Fruit fly (Drosophila melanogaster): Measurements from ENCODE around the gene eIF3e.

Gene eIF3e

dm6 chr3L:16808139-16808538, 21.4 kb upstream of the eIF3e start (continued):
- TF ChIP-seq run (tag; optimal IDR thresholded peaks at IDR 0.05): no peak
- no peak for TF ChIP-seq trh (GFP tag; optimal IDR thresholded peaks at IDR 0.05)
- TF ChIP-seq Jarid2 (GFP tag; optimal IDR thresholded peaks at IDR 0.05): no peak
- peak; percentile 8 for TF ChIP-seq CG8924 (tag; optimal IDR thresholded peaks at IDR 0.05)
- TF ChIP-seq CG31365 (tag; optimal IDR thresholded peaks at IDR 0.05): no peak
- TF ChIP-seq CG9932 (GFP tag; IDR thresholded peaks at IDR 0.05): peak; percentile 51; the same call in 1 of the 2 replicates
- no peak for TF ChIP-seq CG12219 (GFP tag; optimal IDR thresholded peaks at IDR 0.05)
- no peak for TF ChIP-seq Vsx1 (GFP tag; optimal IDR thresholded peaks at IDR 0.05)
- no peak for TF ChIP-seq sna (GFP tag; IDR thresholded peaks at IDR 0.05; ENCODE audit: partially characterized antibody)
- no peak for TF ChIP-seq fd64A (GFP tag; optimal IDR thresholded peaks at IDR 0.05)
- TF ChIP-seq CG9797 (GFP tag; optimal IDR thresholded peaks at IDR 0.05): peak; percentile 89
- no peak for TF ChIP-seq D19B (GFP tag; optimal IDR thresholded peaks at IDR 0.05)
- TF ChIP-seq her (GFP tag; optimal IDR thresholded peaks at IDR 0.05): no peak
- TF ChIP-seq ewg (GFP tag; optimal IDR thresholded peaks at IDR 0.05): peak; percentile 56
- peak; percentile 27 for TF ChIP-seq vfl (GFP tag; optimal IDR thresholded peaks at IDR 0.05)
- no peak for TF ChIP-seq Hmx (GFP tag; optimal IDR thresholded peaks at IDR 0.05)
- TF ChIP-seq bowl (GFP tag; IDR thresholded peaks at IDR 0.05): no peak
- TF ChIP-seq CG3838 (GFP tag; optimal IDR thresholded peaks at IDR 0.05): no peak
- TF ChIP-seq pan (optimal IDR thresholded peaks at IDR 0.05): no peak
- no peak for TF ChIP-seq pan (GFP tag; optimal IDR thresholded peaks at IDR 0.05 in 1 of 2, IDR thresholded peaks at IDR 0.05 in 1 of 2)
- no peak for TF ChIP-seq CG12942 (GFP tag; optimal IDR thresholded peaks at IDR 0.05)
- TF ChIP-seq luna (GFP tag; optimal IDR thresholded peaks at IDR 0.05): no peak
- no peak for TF ChIP-seq rib (GFP tag; IDR thresholded peaks at IDR 0.05)
- TF ChIP-seq HHEX (GFP tag; optimal IDR thresholded peaks at IDR 0.05): no peak
- TF ChIP-seq MBD-R2 (GFP tag; IDR thresholded peaks at IDR 0.05): peak; percentile 90
- TF ChIP-seq NC2α (GFP tag; optimal IDR thresholded peaks at IDR 0.05): no peak
- TF ChIP-seq nmo (GFP tag; optimal IDR thresholded peaks at IDR 0.05): peak; percentile 70
- peak; percentile 55 for TF ChIP-seq Bgb (GFP tag; IDR thresholded peaks at IDR 0.05; ENCODE audit: partially characterized antibody)
- TF ChIP-seq CG14014 (GFP tag; IDR thresholded peaks at IDR 0.05): no peak
- TF ChIP-seq CG17186 (GFP tag; optimal IDR thresholded peaks at IDR 0.05): peak; percentile 41
- no peak for TF ChIP-seq Rx (GFP tag; IDR thresholded peaks at IDR 0.05)
- TF ChIP-seq CG8281 (tag; optimal IDR thresholded peaks at IDR 0.05): no peak
- TF ChIP-seq ase (GFP tag; IDR thresholded peaks at IDR 0.05): no peak
- no peak for TF ChIP-seq br (optimal IDR thresholded peaks at IDR 0.05)
- TF ChIP-seq CG17361 (GFP tag; IDR thresholded peaks at IDR 0.05): peak; percentile 45; the same call in 2 of the 3 replicates
- no peak for TF ChIP-seq Hey (tag; optimal IDR thresholded peaks at IDR 0.05)
- no peak for TF ChIP-seq CG33557 (GFP tag; optimal IDR thresholded peaks at IDR 0.05)
- no peak for TF ChIP-seq pb (GFP tag; optimal IDR thresholded peaks at IDR 0.05)
- no peak for TF ChIP-seq CG32532 (GFP tag; IDR thresholded peaks at IDR 0.05)
- no peak for TF ChIP-seq CG12155 (GFP tag; optimal IDR thresholded peaks at IDR 0.05)
- no peak for TF ChIP-seq CG8388 (GFP tag; optimal IDR thresholded peaks at IDR 0.05)
- no peak for TF ChIP-seq gcm2 (GFP tag; optimal IDR thresholded peaks at IDR 0.05)
- TF ChIP-seq Dip2 (GFP tag; IDR thresholded peaks at IDR 0.05): no peak
- no peak for TF ChIP-seq nom (GFP tag; optimal IDR thresholded peaks at IDR 0.05)
- TF ChIP-seq Fer2 (tag; optimal IDR thresholded peaks at IDR 0.05): no peak
- TF ChIP-seq gce (GFP tag; IDR thresholded peaks at IDR 0.05): no peak
- no peak for TF ChIP-seq jing (GFP tag; optimal IDR thresholded peaks at IDR 0.05)
- TF ChIP-seq CG8765 (GFP tag; IDR thresholded peaks at IDR 0.05): no peak
- TF ChIP-seq lola (GFP tag; optimal IDR thresholded peaks at IDR 0.05): peak in 1 of 3 experiments; percentile 3
- TF ChIP-seq CHES-1-like (GFP tag; optimal IDR thresholded peaks at IDR 0.05): peak; percentile 62
- TF ChIP-seq hbn (GFP tag; IDR thresholded peaks at IDR 0.05; ENCODE audit: partially characterized antibody): no peak
- TF ChIP-seq tup (GFP tag; optimal IDR thresholded peaks at IDR 0.05): no peak
